Fruit fly (Drosophila melanogaster) whole organism, pupa: ENCODE results near the gene bam.

Source experiments
- CG10348 ChIP-seq: fragments of 200-800 bp; sonication (Bioruptor generic); IDR thresholded peaks from 2 replicates; pipeline ENCODE4 v1.3.6; 2022; ENCODE audit warnings: missing biosample characterization, missing genetic modification characterization
- CG12605 ChIP-seq: fragments of 200-800 bp; sonication (Bioruptor generic); IDR thresholded peaks from 2 replicates; pipeline ENCODE4 v1.3.6; 2022; ENCODE audit warnings: missing biosample characterization, missing genetic modification characterization
- CG13204 ChIP-seq: fragments of 200-800 bp; sonication (Bioruptor generic); optimal IDR thresholded peaks from 2 replicates; lab custom pipeline; 2018; ENCODE audit warnings: missing biosample characterization, mild to moderate bottlenecking, missing genetic modification characterization, moderate library complexity
- CG14655 ChIP-seq: fragments of 200-800 bp; sonication (Bioruptor generic); optimal IDR thresholded peaks from 3 replicates; lab custom pipeline; 2017; ENCODE audit warnings: mild to moderate bottlenecking, missing biosample characterization, missing genetic modification reagents, missing genetic modification characterization
- CG15710 ChIP-seq: fragments of 200-800 bp; sonication (Bioruptor generic); optimal IDR thresholded peaks from 2 replicates; lab custom pipeline; 2018; ENCODE audit warnings: missing biosample characterization, mild to moderate bottlenecking, missing genetic modification characterization, moderate library complexity
- CG17806 ChIP-seq: fragments of 200-800 bp; sonication (Bioruptor generic); optimal IDR thresholded peaks from 2 replicates; lab custom pipeline; 2018; ENCODE audit warnings: missing biosample characterization, mild to moderate bottlenecking, missing genetic modification characterization, moderate library complexity
- CG32121 ChIP-seq: fragments of 200-800 bp; sonication (Bioruptor generic); IDR thresholded peaks from 2 replicates; pipeline ENCODE4 v1.3.6; 2022; ENCODE audit warnings: missing biosample characterization, missing genetic modification characterization
- CG34367 ChIP-seq: fragments of 200-800 bp; sonication (Bioruptor generic); optimal IDR thresholded peaks from 2 replicates; lab custom pipeline; 2018; ENCODE audit warnings: missing biosample characterization, mild to moderate bottlenecking, missing genetic modification characterization
- CG4496 ChIP-seq: fragments of 200-800 bp; sonication (Bioruptor generic); IDR thresholded peaks from 3 replicates; pipeline ENCODE4 v1.3.6; 2022; ENCODE audit warnings: missing biosample characterization, missing genetic modification characterization
- CG8159 ChIP-seq: fragments of 200-800 bp; sonication (Bioruptor generic); optimal IDR thresholded peaks from 3 replicates; lab custom pipeline; 2018; ENCODE audit warnings: missing biosample characterization, mild to moderate bottlenecking, missing genetic modification characterization, moderate library complexity
- CG8301 ChIP-seq: fragments of 200-800 bp; sonication (Bioruptor generic); optimal IDR thresholded peaks from 2 replicates; lab custom pipeline; 2018; ENCODE audit warnings: missing biosample characterization, mild to moderate bottlenecking, missing genetic modification characterization
- CG9948 ChIP-seq: fragments of 200-800 bp; sonication (Bioruptor generic); optimal IDR thresholded peaks from 2 replicates; lab custom pipeline; 2018; ENCODE audit warnings: missing biosample characterization, mild to moderate bottlenecking, missing genetic modification characterization, moderate library complexity
- D1 ChIP-seq: fragments of 200-800 bp; sonication (Bioruptor generic); optimal IDR thresholded peaks from 2 replicates; lab custom pipeline; 2018; ENCODE audit warnings: missing biosample characterization, mild to moderate bottlenecking, missing genetic modification characterization, moderate library complexity
- EcR ChIP-seq: fragments of 200-800 bp; sonication (Bioruptor generic); optimal IDR thresholded peaks from 3 replicates; lab custom pipeline; 2019; ENCODE audit warnings: missing biosample characterization, missing genetic modification characterization, mild to moderate bottlenecking, moderate library complexity, missing genetic modification reagents
- Ets98B ChIP-seq: fragments of 200-800 bp; sonication (Bioruptor generic); IDR thresholded peaks from 2 replicates; pipeline ENCODE4 v1.3.6; 2022; ENCODE audit warnings: missing biosample characterization, missing genetic modification characterization
- Pif1A ChIP-seq: fragments of 200-800 bp; sonication (Bioruptor generic); optimal IDR thresholded peaks from 3 replicates; lab custom pipeline; 2016; ENCODE audit warnings: missing biosample characterization, missing genetic modification characterization
- Pif1B ChIP-seq: fragments of 200-800 bp; sonication (Bioruptor generic); optimal IDR thresholded peaks from 3 replicates; lab custom pipeline; 2016; ENCODE audit warnings: missing biosample characterization, missing genetic modification characterization
- Snoo ChIP-seq: fragments of 200-800 bp; sonication (Bioruptor generic); optimal IDR thresholded peaks from 3 replicates; lab custom pipeline; 2017; ENCODE audit warnings: missing biosample characterization, mild to moderate bottlenecking, missing genetic modification characterization, inconsistent platforms
- fd96Ca ChIP-seq: fragments of 200-800 bp; sonication (Bioruptor generic); IDR thresholded peaks from 3 replicates; pipeline ENCODE4 v1.3.6; 2022; ENCODE audit warnings: missing biosample characterization, missing genetic modification characterization
- gl ChIP-seq: fragments of 200-800 bp; sonication (Bioruptor generic); optimal IDR thresholded peaks from 2 replicates; lab custom pipeline; 2018; ENCODE audit warnings: missing biosample characterization, mild to moderate bottlenecking, missing genetic modification characterization
- rn ChIP-seq: fragments of 200-800 bp; sonication (Bioruptor generic); IDR thresholded peaks from 2 replicates; pipeline ENCODE4 v1.3.6; 2022; ENCODE audit warnings: missing biosample characterization, missing genetic modification characterization

bam gene

dm6 chr3R:25260670-25261069, 15.8 kb upstream of the bam start:
- no peak for TF ChIP-seq CG4496 (GFP tag; lab: Robert Waterston, UW)
- TF ChIP-seq CG15710 (tag; lab: Kevin White, UChicago) = no peak
- no peak for TF ChIP-seq gl (tag; lab: Kevin White, UChicago)
- TF ChIP-seq D1 (tag; lab: Kevin White, UChicago) = no peak
- TF ChIP-seq rn (GFP tag; lab: Robert Waterston, UW) = no peak
- no peak for TF ChIP-seq Ets98B (GFP tag; lab: Robert Waterston, UW)
- TF ChIP-seq CG14655 (GFP tag; lab: Kevin White, UChicago) = no peak
- no peak for TF ChIP-seq EcR (GFP tag; lab: Kevin White, UChicago)
- TF ChIP-seq CG8301 (tag; lab: Kevin White, UChicago) = no peak
- no peak for TF ChIP-seq CG9948 (tag; lab: Kevin White, UChicago)

- TF ChIP-seq Pif1A (no peak), D1 (tag; lab: Kevin White, UChicago) (no peak), CG34367 (tag; lab: Kevin White, UChicago) (peak; percentile 92), CG4496 (GFP tag; lab: Robert Waterston, UW) (peak; percentile 98), CG14655 (GFP tag; lab: Kevin White, UChicago) (no peak), gl (tag; lab: Kevin White, UChicago) (peak; percentile 86), Snoo (peak; percentile 95), CG8301 (tag; lab: Kevin White, UChicago) (peak; percentile 92), CG13204 (GFP tag; lab: Kevin White, UChicago) (no peak), CG9948 (tag; lab: Kevin White, UChicago) (peak; percentile 93), Pif1B (GFP tag; lab: Kevin White, UChicago) (no peak), fd96Ca (peak; percentile 98), rn (GFP tag; lab: Robert Waterston, UW) (peak; percentile 96), EcR (GFP tag; lab: Kevin White, UChicago) (peak; percentile 55), CG15710 (tag; lab: Kevin White, UChicago) (peak; percentile 96), Ets98B (GFP tag; lab: Robert Waterston, UW) (peak; percentile 96), CG12605 (peak; percentile 93), CG10348 (GFP tag; lab: Robert Waterston, UW) (peak; percentile 96), CG32121 (GFP tag; lab: Robert Waterston, UW) (peak; percentile 97), CG8159 (tag; lab: Kevin White, UChicago) (peak; percentile 93), CG17806 (peak; percentile 93)
Measured at dm6 chr3R:25258628-25259240, 13.8 kb upstream of the bam start, which contains the start of gene CG11857. Gene CG11857 (plus strand): TSS chr3R:25258898.

dm6 chr3R:25249145-25250141, 4.5 kb upstream of the bam start, which contains the start of gene Nup358:
Gene Nup358 (plus strand): TSS chr3R:25249348.
- TF ChIP-seq Pif1A = no peak
- no peak for TF ChIP-seq CG17806
- no peak for TF ChIP-seq EcR (GFP tag; lab: Kevin White, UChicago)
- TF ChIP-seq CG8301 (tag; lab: Kevin White, UChicago) = no peak
- TF ChIP-seq rn (GFP tag; lab: Robert Waterston, UW) = no peak
- TF ChIP-seq CG8159 (tag; lab: Kevin White, UChicago) = no peak
- TF ChIP-seq Pif1B (GFP tag; lab: Kevin White, UChicago) = no peak
- no peak for TF ChIP-seq CG4496 (GFP tag; lab: Robert Waterston, UW)
- no peak for TF ChIP-seq CG13204 (GFP tag; lab: Kevin White, UChicago)

DNA sequence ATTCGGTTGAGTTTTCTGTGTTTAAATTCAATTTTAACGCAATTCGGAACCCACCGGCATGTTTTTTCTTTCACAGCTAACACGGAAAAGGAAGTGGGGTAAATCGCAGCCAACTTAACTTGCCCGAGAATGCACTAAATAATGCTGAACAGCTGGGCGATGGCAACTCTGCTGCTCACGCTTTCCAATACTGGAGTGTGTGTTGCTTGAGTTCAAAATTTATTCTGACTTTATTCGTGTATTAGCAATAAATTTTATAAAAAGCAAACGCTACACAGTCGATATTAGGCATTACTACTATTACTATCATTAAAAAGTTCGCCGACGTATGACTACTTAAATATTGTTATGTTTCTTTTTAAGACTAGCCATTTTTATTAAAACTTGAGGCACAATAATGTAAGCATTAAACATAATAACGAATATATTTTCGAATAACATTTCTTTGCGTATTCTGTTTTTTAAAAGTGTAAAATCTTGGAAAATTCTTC, 2.5 kb upstream of the bam start, which contains the start of the genes RpS27 and Nup37:
RpS27 (minus strand) TSS at position 136 of the 491 bp plus-strand sequence.
Nup37 (plus strand) TSS at position 280 of the 491 bp plus-strand sequence.
- no peak for TF ChIP-seq CG13204 (GFP tag; lab: Kevin White, UChicago)
- TF ChIP-seq CG4496 (GFP tag; lab: Robert Waterston, UW) = peak; percentile 97
- no peak for TF ChIP-seq EcR (GFP tag; lab: Kevin White, UChicago)
- TF ChIP-seq Ets98B (GFP tag; lab: Robert Waterston, UW) = peak; percentile 86
- no peak; the same call in 1 of the 3 replicates for TF ChIP-seq fd96Ca
- TF ChIP-seq Snoo = peak; percentile 98
- peak; percentile 71 for TF ChIP-seq CG17806
- TF ChIP-seq CG15710 (tag; lab: Kevin White, UChicago) = peak; percentile 90
- peak; percentile 67 for TF ChIP-seq CG9948 (tag; lab: Kevin White, UChicago)
- peak; percentile 67 for TF ChIP-seq CG32121 (GFP tag; lab: Robert Waterston, UW)
- TF ChIP-seq rn (GFP tag; lab: Robert Waterston, UW) = peak; percentile 87
- TF ChIP-seq D1 (tag; lab: Kevin White, UChicago) = no peak
- peak; percentile 80 for TF ChIP-seq gl (tag; lab: Kevin White, UChicago)
- TF ChIP-seq Pif1A = peak; percentile 92
- no peak for TF ChIP-seq Pif1B (GFP tag; lab: Kevin White, UChicago)
- peak; percentile 91 for TF ChIP-seq CG34367 (tag; lab: Kevin White, UChicago)
- peak; percentile 81 for TF ChIP-seq CG8159 (tag; lab: Kevin White, UChicago)
- TF ChIP-seq CG12605 = peak; percentile 89
- TF ChIP-seq CG10348 (GFP tag; lab: Robert Waterston, UW) = peak; percentile 32; the same call in 1 of the 2 replicates
- no peak for TF ChIP-seq CG8301 (tag; lab: Kevin White, UChicago)
- no peak for TF ChIP-seq CG14655 (GFP tag; lab: Kevin White, UChicago)
- TF ChIP-seq, all 21 proteins: peak for 14
